Fruit fly (Drosophila melanogaster): ENCODE data around the gene CG33710.

Gene CG33710

DNA sequence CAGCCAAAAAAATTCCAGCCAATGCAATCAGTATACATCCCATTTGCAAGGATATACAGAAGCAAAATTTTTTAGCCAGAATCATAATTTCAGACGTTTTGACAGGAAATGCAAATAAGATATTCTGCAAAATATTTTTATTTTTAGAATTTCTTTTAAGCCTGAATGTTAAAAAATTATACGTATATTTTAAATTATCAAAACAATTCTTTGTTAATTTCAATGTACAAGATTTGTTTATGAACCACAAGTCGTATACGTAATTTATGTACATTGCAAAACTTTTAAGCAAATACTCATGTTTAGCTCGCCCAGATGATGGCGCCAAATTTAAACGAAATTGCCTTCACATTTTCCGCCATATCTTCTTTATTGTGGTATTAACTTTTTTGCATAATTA lies 1.8 kb upstream of the CG33710 start, which contains the start of gene CG42654 (continued):
- no peak for TF ChIP-seq CG4360 (GFP tag; IDR thresholded peaks at IDR 0.05)

DNA sequence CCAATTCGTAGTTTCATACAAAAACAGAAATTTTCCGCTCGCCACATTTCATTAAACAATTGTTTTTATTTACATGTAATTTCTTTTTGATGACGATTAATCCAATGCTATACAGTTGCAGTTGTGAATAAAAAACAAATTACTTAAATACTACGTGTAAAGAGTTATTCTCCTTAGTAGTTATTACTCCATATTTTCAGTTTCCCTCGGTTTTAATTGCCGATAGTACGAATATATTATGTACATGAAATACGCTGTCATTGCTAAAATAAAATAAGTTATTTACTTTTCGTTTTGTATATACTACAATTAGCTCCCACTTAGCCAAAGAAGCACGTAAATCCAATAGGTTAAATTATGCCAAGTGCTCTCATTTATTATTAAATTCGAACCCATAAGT lies 1.0 kb upstream of the CG33710 start, which contains the start of gene CG42655:
TSS of gene CG42655 (minus strand) at position 101 of the 400 bp plus-strand sequence.
- TF ChIP-seq kay (GFP tag; optimal IDR thresholded peaks at IDR 0.05) (no peak), CG2712 (tag; optimal IDR thresholded peaks at IDR 0.05) (no peak)

DNA sequence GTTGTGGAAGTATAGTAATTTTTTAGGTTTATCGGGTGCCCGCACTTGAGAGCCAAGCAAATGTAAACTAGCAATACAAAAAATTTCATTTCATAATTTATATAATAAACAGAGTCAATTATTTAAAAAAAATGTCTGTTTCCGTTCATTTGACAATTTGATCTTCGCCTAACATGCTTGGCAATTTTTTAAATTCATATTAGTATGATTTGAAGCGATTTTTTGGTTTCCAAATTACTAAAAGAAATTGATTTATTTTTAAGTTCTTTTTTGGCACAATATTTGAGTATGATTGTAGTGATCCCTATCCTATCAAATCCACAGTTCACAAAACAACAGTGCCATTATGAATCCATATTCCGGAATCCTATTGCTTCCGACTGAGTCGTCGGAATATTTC lies 722 bp downstream of the CG33710 start, which contains the start of gene CG34258:
TSS of gene CG34258 (minus strand) at position 101 of the 400 bp plus-strand sequence.
- TF ChIP-seq danr (GFP tag; IDR thresholded peaks at IDR 0.05) (no peak), seq (GFP tag; IDR thresholded peaks at IDR 0.05) (no peak), lilli (GFP tag; optimal IDR thresholded peaks at IDR 0.05) (no peak), crol (GFP tag; IDR thresholded peaks at IDR 0.05) (no peak)

DNA sequence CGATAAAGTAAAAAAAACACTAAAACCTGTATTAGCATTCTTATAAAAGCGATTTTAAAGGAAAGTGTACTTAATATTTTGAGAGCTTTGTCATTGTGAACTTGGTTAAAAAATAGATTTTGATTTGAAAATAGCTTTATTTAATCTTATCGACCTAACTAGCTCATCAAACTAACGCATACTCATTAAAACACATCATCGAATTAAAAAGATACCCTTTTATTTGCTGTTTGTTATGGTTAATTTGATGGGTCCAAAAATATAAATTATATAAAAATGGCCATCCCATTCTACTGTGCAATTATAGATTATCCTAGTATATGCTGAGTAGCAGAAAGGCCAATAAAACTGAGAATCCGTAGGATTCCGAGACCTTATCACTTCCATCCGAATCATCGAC lies 1.6 kb downstream of the CG33710 start, which contains the start of gene CG32219:
TSS of gene CG32219 (minus strand) at position 101 of the 400 bp plus-strand sequence.
- TF ChIP-seq Lim3 (GFP tag; IDR thresholded peaks at IDR 0.05) (no peak), bowl (GFP tag; IDR thresholded peaks at IDR 0.05) (no peak), sug (tag; optimal IDR thresholded peaks at IDR 0.05) (no peak), CG11247 (GFP tag; IDR thresholded peaks at IDR 0.05) (no peak), seq (GFP tag; IDR thresholded peaks at IDR 0.05) (no peak), CG2129 (GFP tag; IDR thresholded peaks at IDR 0.05; ENCODE audit: partially characterized antibody) (no peak), CG2678 (tag; optimal IDR thresholded peaks at IDR 0.05) (no peak), CG2712 (tag; optimal IDR thresholded peaks at IDR 0.05) (no peak), Tbp (GFP tag; optimal IDR thresholded peaks at IDR 0.05) (no peak), ftz-f1 (GFP tag; optimal IDR thresholded peaks at IDR 0.05) (no peak), CG9932 (GFP tag; IDR thresholded peaks at IDR 0.05) (no peak), CG30020 (tag; optimal IDR thresholded peaks at IDR 0.05) (no peak), Max (GFP tag; optimal IDR thresholded peaks at IDR 0.05) (no peak), cwo (GFP tag; optimal IDR thresholded peaks at IDR 0.05) (no peak)

DNA sequence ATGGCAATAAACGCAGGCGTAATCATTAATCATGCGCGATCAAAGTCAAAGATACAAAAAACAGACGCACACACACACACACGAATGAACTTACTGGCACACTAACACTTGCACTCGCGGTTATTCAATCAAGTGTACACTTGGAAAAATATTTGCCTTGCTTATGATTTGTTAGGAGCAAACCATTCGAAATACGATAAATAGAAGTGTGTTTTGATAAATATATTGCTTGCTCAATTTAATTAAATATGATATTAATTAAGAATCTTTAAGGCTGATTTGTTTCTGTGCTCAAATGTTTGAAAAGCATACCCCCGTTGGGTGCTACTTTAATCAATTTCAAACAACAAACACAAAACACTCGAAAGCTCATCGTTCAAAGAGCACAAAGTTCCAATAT lies 7.1 kb downstream of the CG33710 start:
- no peak for TF ChIP-seq CG31441 (GFP tag; IDR thresholded peaks at IDR 0.05)
- no peak for TF ChIP-seq fd3F (GFP tag; optimal IDR thresholded peaks at IDR 0.05)
- no peak for TF ChIP-seq Hr39 (optimal IDR thresholded peaks at IDR 0.05)
- TF ChIP-seq Hr51 (GFP tag; optimal IDR thresholded peaks at IDR 0.05), result no peak
- no peak for TF ChIP-seq Max (GFP tag; optimal IDR thresholded peaks at IDR 0.05)
- TF ChIP-seq CG8924 (tag; optimal IDR thresholded peaks at IDR 0.05), result no peak
- no peak for TF ChIP-seq grn (GFP tag; optimal IDR thresholded peaks at IDR 0.05)
- peak; percentile 45 for TF ChIP-seq CG11504 (tag; optimal IDR thresholded peaks at IDR 0.05)
- TF ChIP-seq CG1603 (tag; optimal IDR thresholded peaks at IDR 0.05), result peak; percentile 52
- no peak for TF ChIP-seq CG18599 (GFP tag; optimal IDR thresholded peaks at IDR 0.05)
- no peak for TF ChIP-seq yki (optimal IDR thresholded peaks at IDR 0.05)
- peak; percentile 3 for TF ChIP-seq Sox100B (GFP tag; optimal IDR thresholded peaks at IDR 0.05)
- no peak for TF ChIP-seq Doc2 (GFP tag; IDR thresholded peaks at IDR 0.05)
- TF ChIP-seq CG18619 (GFP tag; optimal IDR thresholded peaks at IDR 0.05), result no peak
- TF ChIP-seq fru (optimal IDR thresholded peaks at IDR 0.05), result no peak
- TF ChIP-seq pan (optimal IDR thresholded peaks at IDR 0.05), result no peak
- no peak for TF ChIP-seq pan (GFP tag; optimal IDR thresholded peaks at IDR 0.05 in 1 of 2, IDR thresholded peaks at IDR 0.05 in 1 of 2)
- no peak for TF ChIP-seq vfl (GFP tag; optimal IDR thresholded peaks at IDR 0.05)
- TF ChIP-seq chinmo (GFP tag; IDR thresholded peaks at IDR 0.05; ENCODE audit: partially characterized antibody), result 0 out of 4 replicates have a peak, but pooled peaks have one; percentile 32
- no peak for TF ChIP-seq Sry-δ (GFP tag; optimal IDR thresholded peaks at IDR 0.05)
- peak; percentile 2 for TF ChIP-seq CG12104 (GFP tag; optimal IDR thresholded peaks at IDR 0.05)
- no peak for TF ChIP-seq Ets97D (GFP tag; optimal IDR thresholded peaks at IDR 0.05)
- no peak for TF ChIP-seq zfh1 (GFP tag; IDR thresholded peaks at IDR 0.05)
- TF ChIP-seq CG11085 (GFP tag; IDR thresholded peaks at IDR 0.05), result no peak
- TF ChIP-seq salm (tag; optimal IDR thresholded peaks at IDR 0.05), result no peak
- no peak for TF ChIP-seq sug (tag; optimal IDR thresholded peaks at IDR 0.05)
- no peak for TF ChIP-seq CG11247 (GFP tag; IDR thresholded peaks at IDR 0.05)
- no peak for TF ChIP-seq Mrtf (GFP tag; IDR thresholded peaks at IDR 0.05)
- TF ChIP-seq Pdp1 (GFP tag; optimal IDR thresholded peaks at IDR 0.05), result peak in 1 of 2 experiments; percentile 80
- no peak for TF ChIP-seq TFAM (GFP tag; optimal IDR thresholded peaks at IDR 0.05)

Measured in whole organism, embryonic.